Fruit fly (Drosophila melanogaster): ENCODE data around the gene Cpr35B.

Gene Cpr35B

dm6 chr2L:14381072-14381471 lies 43.9 kb downstream of the Cpr35B start, which contains the start of gene ppk:
Gene ppk (minus strand): TSS chr2L:14381172.
- TF ChIP-seq lz (GFP tag; optimal IDR thresholded peaks at IDR 0.05) (no peak), Eip75B (GFP tag; optimal IDR thresholded peaks at IDR 0.05) (no peak), dsx (GFP tag; optimal IDR thresholded peaks at IDR 0.05; ENCODE audit: poor library complexity, severe bottlenecking) (no peak), CG4318 (GFP tag; optimal IDR thresholded peaks at IDR 0.05) (no peak), Eip78C (GFP tag) (no peak), CG34406 (GFP tag; optimal IDR thresholded peaks at IDR 0.05) (no peak), CG6276 (GFP tag; optimal IDR thresholded peaks at IDR 0.05) (no peak), Gug (GFP tag; IDR thresholded peaks at IDR 0.05) (no peak)

dm6 chr2L:14376484-14377254 lies 48.3 kb downstream of the Cpr35B start:
- TF ChIP-seq CG6808 (GFP tag; optimal IDR thresholded peaks at IDR 0.05) (no peak), CG11294 (GFP tag; IDR thresholded peaks at IDR 0.05) (no peak), Hr4 (GFP tag; optimal IDR thresholded peaks at IDR 0.05) (no peak), eg (GFP tag; IDR thresholded peaks at IDR 0.05) (no peak), pdm3 (GFP tag; optimal IDR thresholded peaks at IDR 0.05) (no peak), CG6276 (GFP tag; optimal IDR thresholded peaks at IDR 0.05) (no peak), CG8119 (GFP tag; IDR thresholded peaks at IDR 0.05) (no peak), cyc (GFP tag; optimal IDR thresholded peaks at IDR 0.05) (no peak), CG6163 (GFP tag; IDR thresholded peaks at IDR 0.05) (no peak), Ets21C (GFP tag; optimal IDR thresholded peaks at IDR 0.05) (no peak), CG34406 (GFP tag; optimal IDR thresholded peaks at IDR 0.05) (no peak), Sox15 (GFP tag; optimal IDR thresholded peaks at IDR 0.05) (no peak), Gug (GFP tag; IDR thresholded peaks at IDR 0.05) (no peak)

All from whole organism, prepupa.